Fruit fly (Drosophila melanogaster) whole organism, wandering third instar larva: ENCODE measurements around the gene Pka-C1.

Experiments
- Abd-B ChIP-seq: fragments of >200 bp; optimal IDR thresholded peaks from 2 replicates; lab custom pipeline; 2017; ENCODE audit warnings: missing biosample characterization, missing genetic modification characterization
- CG32264 ChIP-seq: fragments of 200-800 bp; sonication (Bioruptor generic); optimal IDR thresholded peaks from 2 replicates; lab custom pipeline; 2016; ENCODE audit warnings: missing biosample characterization, missing genetic modification characterization
- Jra ChIP-seq: sonication (Bioruptor generic); optimal IDR thresholded peaks from 2 replicates; lab custom pipeline; 2016; ENCODE audit warnings: missing biosample characterization, missing genetic modification characterization
- Mio ChIP-seq: sonication (Bioruptor generic); optimal IDR thresholded peaks from 2 replicates; lab custom pipeline; 2016; ENCODE audit warnings: missing biosample characterization, missing genetic modification characterization
- Sp1 ChIP-seq: fragments of 200-800 bp; sonication (Bioruptor generic); optimal IDR thresholded peaks from 3 replicates; lab custom pipeline; 2019; ENCODE audit warnings: missing biosample characterization, mild to moderate bottlenecking, missing genetic modification characterization, moderate library complexity
- h ChIP-seq: fragments of 200-800 bp; sonication (Bioruptor generic); optimal IDR thresholded peaks from 3 replicates; lab custom pipeline; 2016; ENCODE audit warnings: missing biosample characterization, mild to moderate bottlenecking, missing genetic modification characterization
- usp ChIP-seq: fragments of >200 bp; optimal IDR thresholded peaks from 2 replicates; lab custom pipeline; 2017; ENCODE audit warnings: missing biosample characterization, missing genetic modification characterization

dm6 chr2L:9737803-9738202 is 38.7 kb upstream of the Pka-C1 start:
- no peak for TF ChIP-seq Sp1 (GFP tag; lab: Kevin White, UChicago)
- no peak for TF ChIP-seq Mio (GFP tag; lab: Kevin White, UChicago)
- TF ChIP-seq h, result peak; percentile 14
- TF ChIP-seq usp (GFP tag; lab: Kevin White, UChicago), result no peak
- TF ChIP-seq Jra (GFP tag; lab: Kevin White, UChicago), result no peak
- TF ChIP-seq Abd-B (GFP tag; lab: Kevin White, UChicago), result no peak
- no peak for TF ChIP-seq CG32264 (GFP tag; lab: Kevin White, UChicago)
